Worm (Caenorhabditis elegans) whole organism, L1 larva: Measurements from ENCODE around the gene T05A7.3.

Source experiments
- C04F5.9 ChIP-seq: sonication (generic microtip); optimal IDR thresholded peaks from 2 replicates; lab custom pipeline; 2016; ENCODE audit warnings: missing genetic modification characterization, missing compliant biosample characterization
- C16A3.4 ChIP-seq: fragments of 150-350 bp; optimal IDR thresholded peaks from 2 replicates; lab custom pipeline; 2014; ENCODE audit warnings: missing biosample characterization, missing genetic modification characterization
- Y116A8C.19 ChIP-seq: sonication (generic microtip); optimal IDR thresholded peaks from 2 replicates; lab custom pipeline; 2016; ENCODE audit warnings: missing compliant biosample characterization, missing genetic modification characterization, borderline replicate concordance
- aha-1 ChIP-seq: fragments of 150-350 bp; optimal IDR thresholded peaks from 2 replicates; lab custom pipeline; 2014; ENCODE audit warnings: missing biosample characterization, missing genetic modification characterization
- aly-2 ChIP-seq: fragments of 150-350 bp; optimal IDR thresholded peaks from 2 replicates; lab custom pipeline; 2014; ENCODE audit warnings: missing biosample characterization, missing genetic modification characterization
- blmp-1 ChIP-seq: fragments of 150-350 bp; optimal IDR thresholded peaks from 2 replicates; lab custom pipeline; 2014; ENCODE audit warnings: missing biosample characterization, missing genetic modification characterization
- ceh-82 ChIP-seq, 3 experiments: fragments of 150-350 bp in 1 of 3; sonication (generic microtip) in 2 of 3; optimal IDR thresholded peaks; 2 replicates each; lab custom pipeline; 2014 to 2017; ENCODE audit warnings: missing biosample characterization in 3 of 3, missing genetic modification characterization in 3 of 3
- dsc-1 ChIP-seq: sonication (generic microtip); optimal IDR thresholded peaks from 2 replicates; lab custom pipeline; 2016; ENCODE audit warnings: mild to moderate bottlenecking, missing genetic modification characterization, missing compliant biosample characterization
- efl-1 ChIP-seq, 4 experiments: fragments of 150-350 bp; optimal IDR thresholded peaks in 3 of 4; peaks in 1 of 4; 1 replicate in 1 of 4; 2 replicates in 3 of 4; lab custom pipeline; 2014; ENCODE audit warnings: missing biosample characterization in 2 of 4, missing genetic modification characterization in 2 of 4, missing genetic modification reagents in 2 of 4
- egl-13 ChIP-seq: sonication (generic microtip); optimal IDR thresholded peaks from 2 replicates; lab custom pipeline; 2016; ENCODE audit warnings: missing genotype, missing genetic modification reagents, missing genetic modification characterization, missing compliant biosample characterization
- elt-2 ChIP-seq: sonication (generic microtip); optimal IDR thresholded peaks from 2 replicates; lab custom pipeline; 2016; ENCODE audit warnings: missing genetic modification characterization, mild to moderate bottlenecking, inconsistent platforms, missing compliant biosample characterization, missing genetic modification reagents
- ets-5 ChIP-seq: fragments of 200-800 bp; sonication (Bioruptor generic); IDR thresholded peaks from 2 replicates; pipeline ENCODE4 v1.3.6; 2022; ENCODE audit warnings: missing genetic modification characterization, missing compliant biosample characterization
- fkh-4 ChIP-seq: sonication (generic microtip); optimal IDR thresholded peaks from 2 replicates; lab custom pipeline; 2016; ENCODE audit warnings: missing compliant biosample characterization, missing genetic modification characterization, borderline replicate concordance
- fos-1 ChIP-seq: fragments of 150-350 bp; optimal IDR thresholded peaks from 2 replicates; lab custom pipeline; 2014; ENCODE audit warnings: missing biosample characterization, missing genetic modification characterization
- grh-1 ChIP-seq: fragments of 200-800 bp; sonication (Bioruptor generic); IDR thresholded peaks from 2 replicates; pipeline ENCODE4 v1.3.6; 2022; ENCODE audit warnings: missing genetic modification reagents, missing genetic modification characterization, missing compliant biosample characterization
- hlh-17 ChIP-seq: fragments of 200-800 bp; sonication (Bioruptor generic); optimal IDR thresholded peaks from 2 replicates; lab custom pipeline; 2018; ENCODE audit warnings: missing genetic modification characterization, mild to moderate bottlenecking, missing compliant biosample characterization, moderate library complexity, borderline replicate concordance
- hlh-4 ChIP-seq: sonication (generic microtip); optimal IDR thresholded peaks from 2 replicates; lab custom pipeline; 2016; ENCODE audit warnings: mild to moderate bottlenecking, missing genetic modification characterization, missing compliant biosample characterization
- irx-1 ChIP-seq: sonication (generic microtip); optimal IDR thresholded peaks from 2 replicates; lab custom pipeline; 2016; ENCODE audit warnings: missing genetic modification characterization, missing compliant biosample characterization
- jun-1 ChIP-seq: fragments of 150-350 bp; optimal IDR thresholded peaks from 2 replicates; lab custom pipeline; 2014; ENCODE audit warnings: missing biosample characterization, missing genetic modification reagents, missing genetic modification characterization
- lin-14 ChIP-seq: fragments of 200-800 bp; sonication (Bioruptor generic); optimal IDR thresholded peaks from 2 replicates; lab custom pipeline; 2018; ENCODE audit warnings: mild to moderate bottlenecking, missing genetic modification characterization, moderate library complexity, missing compliant biosample characterization
- lin-15B ChIP-seq: fragments of 150-350 bp; sonication (generic microtip); optimal IDR thresholded peaks from 3 replicates; lab custom pipeline; 2014; ENCODE audit warnings: missing biosample characterization, missing genetic modification characterization
- mab-9 ChIP-seq: fragments of 200-800 bp; sonication (Bioruptor generic); IDR thresholded peaks from 2 replicates; pipeline ENCODE4 v1.3.6; 2022; ENCODE audit warnings: missing genetic modification reagents, missing genetic modification characterization, missing compliant biosample characterization
- mef-2 ChIP-seq: fragments of 150-350 bp; optimal IDR thresholded peaks from 2 replicates; lab custom pipeline; 2014; ENCODE audit warnings: missing biosample characterization, missing genetic modification characterization
- nhr-12 ChIP-seq: sonication (generic microtip); optimal IDR thresholded peaks from 2 replicates; lab custom pipeline; 2017; ENCODE audit warnings: missing biosample characterization, missing genetic modification characterization
- nhr-20 ChIP-seq: sonication (generic microtip); optimal IDR thresholded peaks from 2 replicates; lab custom pipeline; 2016; ENCODE audit warnings: mild to moderate bottlenecking, missing genetic modification characterization, missing compliant biosample characterization
- nhr-47 ChIP-seq: sonication (generic microtip); optimal IDR thresholded peaks from 2 replicates; lab custom pipeline; 2016; ENCODE audit warnings: mild to moderate bottlenecking, missing genetic modification characterization, moderate library complexity, missing compliant biosample characterization
- nhr-71 ChIP-seq: sonication (generic microtip); optimal IDR thresholded peaks from 2 replicates; lab custom pipeline; 2016; ENCODE audit warnings: mild to moderate bottlenecking, missing genetic modification characterization, moderate library complexity, missing compliant biosample characterization
- nhr-76 ChIP-seq: sonication (generic microtip); optimal IDR thresholded peaks from 2 replicates; lab custom pipeline; 2017; ENCODE audit warnings: missing biosample characterization, missing genetic modification characterization
- nhr-77 ChIP-seq: fragments of 150-350 bp; optimal IDR thresholded peaks from 2 replicates; lab custom pipeline; 2014; ENCODE audit warnings: missing biosample characterization, missing genetic modification characterization
- nhr-84 ChIP-seq: sonication (generic microtip); optimal IDR thresholded peaks from 2 replicates; lab custom pipeline; 2017; ENCODE audit warnings: missing biosample characterization, missing genetic modification characterization
- nhr-90 ChIP-seq: sonication (generic microtip); optimal IDR thresholded peaks from 2 replicates; lab custom pipeline; 2016; ENCODE audit warnings: mild to moderate bottlenecking, missing genetic modification characterization, missing compliant biosample characterization; ENCODE audit not compliant: poor library complexity
- pag-3 ChIP-seq: sonication (generic microtip); optimal IDR thresholded peaks from 2 replicates; lab custom pipeline; 2017; ENCODE audit warnings: missing genetic modification characterization, mild to moderate bottlenecking, missing compliant biosample characterization, antibody characterized with exemption, borderline replicate concordance; ENCODE audit not compliant: insufficient read depth
- pax-3 ChIP-seq: fragments of 200-800 bp; sonication (Bioruptor generic); optimal IDR thresholded peaks from 2 replicates; lab custom pipeline; 2018; ENCODE audit warnings: mild to moderate bottlenecking, missing genetic modification characterization, moderate library complexity, missing compliant biosample characterization
- pqm-1 ChIP-seq: sonication (generic microtip); optimal IDR thresholded peaks from 3 replicates; lab custom pipeline; 2017; ENCODE audit warnings: missing biosample characterization, missing genetic modification characterization
- skn-1 ChIP-seq: fragments of 150-350 bp; optimal IDR thresholded peaks from 2 replicates; lab custom pipeline; 2014; ENCODE audit warnings: missing biosample characterization, missing genetic modification characterization
- sox-4 ChIP-seq: sonication (generic microtip); optimal IDR thresholded peaks from 2 replicates; lab custom pipeline; 2016; ENCODE audit warnings: missing genetic modification characterization, missing compliant biosample characterization
- sup-37 ChIP-seq: fragments of 200-800 bp; sonication (Bioruptor generic); optimal IDR thresholded peaks from 2 replicates; lab custom pipeline; 2018; ENCODE audit warnings: mild to moderate bottlenecking, missing genetic modification characterization, missing compliant biosample characterization
- tlp-1 ChIP-seq: fragments of 150-350 bp; optimal IDR thresholded peaks from 2 replicates; lab custom pipeline; 2014; ENCODE audit warnings: missing biosample characterization, missing genetic modification characterization
- unc-98 ChIP-seq: fragments of 200-800 bp; sonication (Bioruptor generic); IDR thresholded peaks from 2 replicates; pipeline ENCODE4 v1.3.6; 2022; ENCODE audit warnings: missing genetic modification characterization, missing compliant biosample characterization
- vab-15 ChIP-seq: sonication (generic microtip); optimal IDR thresholded peaks from 2 replicates; lab custom pipeline; 2017; ENCODE audit warnings: missing genotype, mild to moderate bottlenecking, missing genetic modification characterization, missing compliant biosample characterization
- zag-1 ChIP-seq: fragments of 150-350 bp; optimal IDR thresholded peaks from 2 replicates; lab custom pipeline; 2014; ENCODE audit warnings: missing biosample characterization, missing genetic modification characterization
- zip-4 ChIP-seq: fragments of 200-800 bp; sonication (Bioruptor generic); optimal IDR thresholded peaks from 2 replicates; lab custom pipeline; 2018; ENCODE audit warnings: mild to moderate bottlenecking, missing genetic modification characterization, moderate library complexity, missing compliant biosample characterization

T05A7.3 gene

ce11 chrII:4698266-4698771 lies 22.7 kb downstream of the T05A7.3 start, which contains the start of the genes rpn-5 and scc-1 (continued):
- TF ChIP-seq irx-1 (tag; lab: Kevin White, UChicago), result no peak
- peak; percentile 42 for TF ChIP-seq nhr-77 (tag; lab: Kevin White, UChicago)
- TF ChIP-seq hlh-4, result no peak
- TF ChIP-seq ceh-82 (tag; optimal IDR thresholded peaks at IDR 0.05; lab: Kevin White, UChicago), result peak in 2 of 3 experiments; percentile 59 to 81
- peak; percentile 10 for TF ChIP-seq jun-1 (tag; lab: Kevin White, UChicago)
- no peak for TF ChIP-seq grh-1 (GFP tag; lab: Robert Waterston, UW)
- TF ChIP-seq egl-13, result no peak
- no peak for TF ChIP-seq nhr-12 (tag; lab: Kevin White, UChicago)
- TF ChIP-seq lin-14 (GFP tag; lab: Kevin White, UChicago), result peak; percentile 63
- peak; percentile 58 for TF ChIP-seq dsc-1 (tag; lab: Kevin White, UChicago)
- peak; percentile 58 for TF ChIP-seq nhr-90 (tag; lab: Kevin White, UChicago)
- no peak for TF ChIP-seq pax-3 (tag; lab: Kevin White, UChicago)
- TF ChIP-seq nhr-47 (tag; lab: Kevin White, UChicago), result peak; percentile 75
- peak; percentile 62 for TF ChIP-seq vab-15 (tag; lab: Kevin White, UChicago)
- TF ChIP-seq hlh-17, result no peak
- TF ChIP-seq fos-1 (tag; lab: Kevin White, UChicago), result peak; percentile 51
- no peak for TF ChIP-seq Y116A8C.19
- TF ChIP-seq ets-5 (GFP tag; lab: Robert Waterston, UW), result no peak
- no peak for TF ChIP-seq zag-1 (tag; lab: Kevin White, UChicago)
- peak; percentile 66 for TF ChIP-seq lin-15B (tag; lab: Kevin White, UChicago)
- TF ChIP-seq nhr-20 (tag; lab: Kevin White, UChicago), result peak; percentile 72
- no peak for TF ChIP-seq zip-4 (GFP tag; lab: Kevin White, UChicago)
- TF ChIP-seq aly-2 (tag; lab: Kevin White, UChicago), result no peak
- TF ChIP-seq nhr-71 (tag; lab: Kevin White, UChicago), result peak; percentile 81
- TF ChIP-seq mab-9 (GFP tag; lab: Robert Waterston, UW), result no peak
- peak; percentile 100 for TF ChIP-seq skn-1 (tag; lab: Kevin White, UChicago)
- no peak for TF ChIP-seq sox-4 (tag; lab: Kevin White, UChicago)
- no peak for TF ChIP-seq aha-1 (tag; lab: Kevin White, UChicago)
- TF ChIP-seq C04F5.9 (tag; lab: Kevin White, UChicago), result no peak
- no peak for TF ChIP-seq pqm-1 (tag; lab: Kevin White, UChicago)
- TF ChIP-seq C16A3.4, result peak; percentile 84
- TF ChIP-seq blmp-1, result peak; percentile 75
- TF ChIP-seq elt-2 (tag; lab: Kevin White, UChicago), result peak; percentile 32
- no peak for TF ChIP-seq mef-2 (tag; lab: Kevin White, UChicago)
- no peak for TF ChIP-seq nhr-76 (tag; lab: Kevin White, UChicago)
- TF ChIP-seq pag-3, result no peak
- TF ChIP-seq fkh-4 (tag; lab: Kevin White, UChicago), result no peak
- TF ChIP-seq efl-1 (optimal IDR thresholded peaks at IDR 0.05; lab: Kevin White, UChicago), result peak; percentile 93 to 96
- TF ChIP-seq efl-1 (GFP tag; optimal IDR thresholded peaks at IDR 0.05 in 1 of 2; lab: Kevin White, UChicago), result peak; percentile 94 to 99
- no peak for TF ChIP-seq sup-37 (GFP tag; lab: Kevin White, UChicago)
- TF ChIP-seq nhr-84 (tag; lab: Kevin White, UChicago), result no peak
- TF ChIP-seq tlp-1 (tag; lab: Kevin White, UChicago), result no peak
- no peak for TF ChIP-seq unc-98
